Worm (Caenorhabditis elegans) whole organism, late embryonic: ENCODE measurements around the gene ant-1.4.
A peak's percentile ranks its signal among the peaks of the same experiment; 100 is the strongest.

Experiments
- C08G9.2 ChIP-seq: sonication (generic microtip); optimal IDR thresholded peaks from 2 replicates; lab custom pipeline; 2016; ENCODE audit warnings: mild to moderate bottlenecking, missing genetic modification characterization, moderate library complexity, missing compliant biosample characterization
- T23F11.4 ChIP-seq: fragments of 200-800 bp; sonication (Bioruptor generic); optimal IDR thresholded peaks from 2 replicates; lab custom pipeline; 2018; ENCODE audit warnings: mild to moderate bottlenecking, missing genetic modification characterization, missing compliant biosample characterization
- ama-1 ChIP-seq: fragments of 150-350 bp; optimal IDR thresholded peaks from 2 replicates; lab custom pipeline; 2014
- ceh-14 ChIP-seq: sonication (generic microtip); optimal IDR thresholded peaks from 2 replicates; lab custom pipeline; 2016; ENCODE audit warnings: missing genotype, missing genetic modification characterization, missing compliant biosample characterization
- ceh-18 ChIP-seq: sonication (generic microtip); optimal IDR thresholded peaks from 2 replicates; lab custom pipeline; 2016; ENCODE audit warnings: missing genetic modification characterization, missing compliant biosample characterization
- ceh-31 ChIP-seq: sonication (generic microtip); optimal IDR thresholded peaks from 2 replicates; lab custom pipeline; 2016; ENCODE audit warnings: missing genetic modification characterization, missing compliant biosample characterization
- ceh-34 ChIP-seq: sonication (generic microtip); optimal IDR thresholded peaks from 2 replicates; lab custom pipeline; 2016; ENCODE audit warnings: mild to moderate bottlenecking, missing genetic modification characterization, missing compliant biosample characterization
- ceh-45 ChIP-seq: fragments of 200-800 bp; sonication (Bioruptor generic); IDR thresholded peaks from 2 replicates; pipeline ENCODE4 v1.3.6; 2022; ENCODE audit warnings: missing genetic modification reagents, missing genetic modification characterization, missing compliant biosample characterization
- ceh-6 ChIP-seq: fragments of 200-800 bp; sonication (Bioruptor generic); optimal IDR thresholded peaks from 2 replicates; lab custom pipeline; 2018; ENCODE audit warnings: mild to moderate bottlenecking, missing genetic modification characterization, missing compliant biosample characterization
- ceh-9 ChIP-seq: sonication (generic microtip); optimal IDR thresholded peaks from 2 replicates; lab custom pipeline; 2016; ENCODE audit warnings: mild to moderate bottlenecking, missing genetic modification characterization, inconsistent platforms, missing compliant biosample characterization
- che-1 ChIP-seq: sonication (generic microtip); optimal IDR thresholded peaks from 2 replicates; lab custom pipeline; 2016; ENCODE audit warnings: mild to moderate bottlenecking, missing genetic modification characterization, missing compliant biosample characterization
- dve-1 ChIP-seq: sonication (generic microtip); optimal IDR thresholded peaks from 2 replicates; lab custom pipeline; 2017; ENCODE audit warnings: antibody characterized with exemption, mild to moderate bottlenecking, missing genetic modification characterization, missing compliant biosample characterization
- elt-2 ChIP-seq: sonication (generic microtip); optimal IDR thresholded peaks from 2 replicates; lab custom pipeline; 2016; ENCODE audit warnings: missing genetic modification reagents, missing genetic modification characterization, missing compliant biosample characterization
- ets-4 ChIP-seq: sonication (generic microtip); optimal IDR thresholded peaks from 2 replicates; lab custom pipeline; 2016; ENCODE audit warnings: missing genetic modification characterization, missing compliant biosample characterization
- eyg-1 ChIP-seq: sonication (generic microtip); optimal IDR thresholded peaks from 2 replicates; lab custom pipeline; 2016; ENCODE audit warnings: missing genotype, missing genetic modification characterization, missing compliant biosample characterization
- hlh-13 ChIP-seq: fragments of 200-800 bp; sonication (Bioruptor generic); optimal IDR thresholded peaks from 2 replicates; lab custom pipeline; 2018; ENCODE audit warnings: mild to moderate bottlenecking, missing genetic modification characterization, missing compliant biosample characterization
- nfya-1 ChIP-seq: sonication (generic microtip); optimal IDR thresholded peaks from 2 replicates; lab custom pipeline; 2017; ENCODE audit warnings: missing genetic modification characterization, mild to moderate bottlenecking, missing compliant biosample characterization, antibody characterized with exemption, moderate library complexity
- nhr-11 ChIP-seq: fragments of 150-350 bp; optimal IDR thresholded peaks from 2 replicates; lab custom pipeline; 2014; ENCODE audit warnings: missing biosample characterization, missing genetic modification characterization
- pat-9 ChIP-seq: fragments of 200-800 bp; sonication (Bioruptor generic); optimal IDR thresholded peaks from 2 replicates; lab custom pipeline; 2018; ENCODE audit warnings: mild to moderate bottlenecking, missing genetic modification characterization, moderate library complexity, missing compliant biosample characterization
- pha-2 ChIP-seq: sonication (generic microtip); optimal IDR thresholded peaks from 2 replicates; lab custom pipeline; 2017; ENCODE audit warnings: mild to moderate bottlenecking, missing genetic modification characterization, missing compliant biosample characterization
- pha-4 ChIP-seq: fragments of 150-350 bp; optimal IDR thresholded peaks from 2 replicates; lab custom pipeline; 2018; ENCODE audit warnings: missing biosample characterization, missing genetic modification reagents, missing genetic modification characterization
- pqm-1 ChIP-seq: sonication (generic microtip); optimal IDR thresholded peaks from 2 replicates; lab custom pipeline; 2016; ENCODE audit warnings: missing genetic modification characterization, missing compliant biosample characterization
- sox-2 ChIP-seq: fragments of 200-800 bp; sonication (Bioruptor generic); IDR thresholded peaks from 2 replicates; pipeline ENCODE4 v1.3.6; 2022; ENCODE audit warnings: missing genetic modification reagents, missing genetic modification characterization, missing compliant biosample characterization
- sox-4 ChIP-seq: sonication (generic microtip); optimal IDR thresholded peaks from 2 replicates; lab custom pipeline; 2017; ENCODE audit warnings: mild to moderate bottlenecking, missing genetic modification characterization, inconsistent platforms, missing compliant biosample characterization
- tbx-2 ChIP-seq: sonication (generic microtip); optimal IDR thresholded peaks from 2 replicates; lab custom pipeline; 2016; ENCODE audit warnings: missing genetic modification characterization, missing compliant biosample characterization
- unc-3 ChIP-seq, 2 experiments: fragments of 200-800 bp in 1 of 2; sonication (Bioruptor generic) in 1 of 2; sonication (generic microtip) in 1 of 2; conservative IDR thresholded peaks in 1 of 2; optimal IDR thresholded peaks in 1 of 2; 2 replicates each; pipeline versions ENCODE4 v1.3.6 to Lab custom; 2016 to 2022; ENCODE audit warnings: missing compliant biosample characterization in 2 of 2, missing genetic modification characterization in 2 of 2, missing genetic modification reagents in 1 of 2
- zip-5 ChIP-seq: sonication (generic microtip); optimal IDR thresholded peaks from 2 replicates; lab custom pipeline; 2016; ENCODE audit warnings: missing genetic modification characterization, missing compliant biosample characterization
- ztf-16 ChIP-seq: sonication (generic microtip); optimal IDR thresholded peaks from 2 replicates; lab custom pipeline; 2017; ENCODE audit warnings: missing genetic modification characterization, missing compliant biosample characterization

Gene ant-1.4

ce11 chrIV:8461177-8461576, 1.1 kb upstream of the ant-1.4 start:
- no peak for TF ChIP-seq nhr-11 (tag; lab: Kevin White, UChicago)
- TF ChIP-seq T23F11.4 (GFP tag; lab: Kevin White, UChicago): no peak
- no peak for TF ChIP-seq pqm-1 (tag; lab: Kevin White, UChicago)
- no peak for TF ChIP-seq tbx-2 (tag; lab: Kevin White, UChicago)
- no peak for TF ChIP-seq ceh-14 (tag; lab: Kevin White, UChicago)
- no peak for TF ChIP-seq ceh-6
- TF ChIP-seq ceh-31: no peak
- TF ChIP-seq nfya-1 (tag; lab: Kevin White, UChicago): no peak
- no peak for TF ChIP-seq sox-4 (tag; lab: Kevin White, UChicago)
- no peak for TF ChIP-seq sox-2 (GFP tag; lab: Robert Waterston, UW)
- TF ChIP-seq pha-4: no peak

- TF ChIP-seq C08G9.2 (tag; lab: Kevin White, UChicago): no peak
- TF ChIP-seq eyg-1 (tag; lab: Kevin White, UChicago): no peak
- no peak for TF ChIP-seq ztf-16 (tag; lab: Kevin White, UChicago)
- TF ChIP-seq, all 69 proteins: peak for 0
Measured at ce11 chrIV:8456899-8457298, 3.2 kb downstream of the ant-1.4 start, which contains the start of gene syx-4. Gene syx-4, plus strand, starts transcription at chrIV:8457280.

ce11 chrIV:8454076-8454475, 6.0 kb downstream of the ant-1.4 start:
- no peak for TF ChIP-seq ets-4 (tag; lab: Kevin White, UChicago)
- no peak for TF ChIP-seq nhr-11 (tag; lab: Kevin White, UChicago)
- peak; percentile 68 for TF ChIP-seq elt-2
- no peak for TF ChIP-seq ceh-45 (GFP tag; lab: Robert Waterston, UW)
- TF ChIP-seq che-1 (tag; lab: Kevin White, UChicago): no peak
- TF ChIP-seq ceh-34 (tag; lab: Kevin White, UChicago): no peak

ce11 chrIV:8453178-8453577, 6.9 kb downstream of the ant-1.4 start:
- TF ChIP-seq che-1 (tag; lab: Kevin White, UChicago) (no peak), ama-1 (lab: Kevin White, UChicago) (no peak), sox-4 (tag; lab: Kevin White, UChicago) (no peak)

- TF ChIP-seq elt-2: peak; percentile 37
- no peak for TF ChIP-seq pha-2 (tag; lab: Kevin White, UChicago)
- TF ChIP-seq, all 69 proteins: peak for 1
Measured at ce11 chrIV:8451709-8452248, 8.3 kb downstream of the ant-1.4 start, which contains the start of gene eppl-1. Gene eppl-1, minus strand, starts transcription at chrIV:8451759.

DNA sequence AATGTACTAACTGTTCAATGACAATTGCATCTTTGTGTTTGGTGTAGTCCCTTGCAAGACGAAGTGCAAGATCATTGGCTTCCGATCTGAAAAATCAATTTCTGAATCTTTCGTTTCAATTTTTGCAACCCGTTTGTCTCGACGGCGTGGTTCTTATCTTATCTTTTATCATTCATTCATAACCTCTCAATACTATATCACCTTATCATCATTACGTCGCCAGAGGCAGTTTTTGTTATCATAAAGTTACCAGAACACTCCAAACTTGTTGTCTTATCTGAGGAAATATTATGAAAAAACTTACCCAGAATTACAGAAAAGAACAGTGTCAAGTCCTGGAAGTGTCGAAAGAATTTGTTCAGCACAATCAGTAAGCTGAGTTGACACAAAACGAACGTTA, 9.6 kb downstream of the ant-1.4 start:
- TF ChIP-seq elt-2 (peak; percentile 99), ztf-16 (tag; lab: Kevin White, UChicago) (no peak)

DNA sequence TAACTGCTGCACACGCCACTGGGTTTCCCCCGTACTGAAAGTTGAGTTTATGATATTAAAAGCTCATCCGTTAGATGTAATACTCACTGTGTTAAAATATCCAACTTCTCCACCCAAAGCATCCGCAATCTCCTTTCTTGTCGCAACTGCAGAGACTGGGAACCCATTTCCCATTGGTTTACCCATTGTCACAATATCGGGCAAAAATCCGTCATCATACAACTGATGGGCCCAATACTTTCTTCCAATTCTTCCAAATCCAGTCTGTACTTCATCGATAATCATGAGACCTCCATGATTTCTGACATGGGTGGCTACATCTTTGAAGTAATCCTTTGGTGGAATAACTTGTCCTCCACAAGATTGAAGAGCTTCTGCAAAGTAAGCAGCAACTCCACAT, 10.2 kb downstream of the ant-1.4 start:
- no peak for TF ChIP-seq hlh-13 (GFP tag; lab: Kevin White, UChicago)
- TF ChIP-seq ceh-31: no peak
- TF ChIP-seq ztf-16 (tag; lab: Kevin White, UChicago): no peak
- TF ChIP-seq sox-2 (GFP tag; lab: Robert Waterston, UW): no peak
- no peak for TF ChIP-seq ceh-18 (tag; lab: Kevin White, UChicago)
- TF ChIP-seq dve-1 (tag; lab: Kevin White, UChicago): no peak
- TF ChIP-seq ceh-9 (tag; lab: Kevin White, UChicago): no peak
- TF ChIP-seq zip-5 (tag; lab: Kevin White, UChicago): no peak
- TF ChIP-seq unc-3 (GFP tag; conservative IDR thresholded peaks at IDR 0.05; lab: Robert Waterston, UW): no peak
- no peak for TF ChIP-seq unc-3 (tag; optimal IDR thresholded peaks at IDR 0.05; lab: Kevin White, UChicago)
- TF ChIP-seq pat-9 (tag; lab: Kevin White, UChicago): no peak
